Fruit fly (Drosophila melanogaster) whole organism, prepupa: ENCODE results near the gene spn-E.

Experiments
- CG15336 ChIP-seq: fragments of 200-800 bp; sonication (Bioruptor generic); IDR thresholded peaks from 2 replicates; pipeline ENCODE4 v1.3.6; 2022; ENCODE audit warnings: missing biosample characterization, missing genetic modification characterization
- CG3919 ChIP-seq: fragments of 200-800 bp; sonication (Bioruptor generic); optimal IDR thresholded peaks from 3 replicates; lab custom pipeline; 2016; ENCODE audit warnings: missing biosample characterization, missing genetic modification characterization
- CG6808 ChIP-seq: fragments of 200-800 bp; sonication (Bioruptor generic); optimal IDR thresholded peaks from 3 replicates; lab custom pipeline; 2017; ENCODE audit warnings: missing biosample characterization, missing genetic modification characterization, mild to moderate bottlenecking, moderate library complexity, missing genetic modification reagents
- Hr39 ChIP-seq: fragments of 200-800 bp; sonication (Bioruptor generic); optimal IDR thresholded peaks from 2 replicates; lab custom pipeline; 2016; ENCODE audit warnings: missing biosample characterization, missing genetic modification characterization
- Lpt ChIP-seq: fragments of 200-800 bp; sonication (Bioruptor generic); optimal IDR thresholded peaks from 3 replicates; lab custom pipeline; 2016; ENCODE audit warnings: missing biosample characterization, missing genetic modification characterization
- Met ChIP-seq: fragments of 200-800 bp; sonication (Bioruptor generic); optimal IDR thresholded peaks from 3 replicates; lab custom pipeline; 2016; ENCODE audit warnings: missing biosample characterization, missing genetic modification characterization
- Smox ChIP-seq: fragments of 200-800 bp; sonication (Bioruptor generic); optimal IDR thresholded peaks from 3 replicates; lab custom pipeline; 2016; ENCODE audit warnings: missing biosample characterization, missing genetic modification characterization
- cyc ChIP-seq: fragments of 200-800 bp; sonication (Bioruptor generic); optimal IDR thresholded peaks from 3 replicates; lab custom pipeline; 2016; ENCODE audit warnings: missing biosample characterization, missing genetic modification characterization
- dsx ChIP-seq: fragments of 200-800 bp; optimal IDR thresholded peaks from 3 replicates; lab custom pipeline; 2019; ENCODE audit warnings: missing biosample characterization, mild to moderate bottlenecking, missing genetic modification characterization, moderate library complexity; ENCODE audit not compliant: poor library complexity, severe bottlenecking
- fd59A ChIP-seq: fragments of 200-800 bp; sonication (Bioruptor generic); optimal IDR thresholded peaks from 2 replicates; lab custom pipeline; 2017; ENCODE audit warnings: missing biosample characterization, mild to moderate bottlenecking, missing genetic modification characterization, missing genetic modification reagents
- fd85E ChIP-seq: fragments of 200-800 bp; sonication (Bioruptor generic); optimal IDR thresholded peaks from 3 replicates; lab custom pipeline; 2016; ENCODE audit warnings: missing biosample characterization, missing genetic modification characterization

Gene spn-E

dm6 chr3R:15891188-15891820, 54.1 kb downstream of the spn-E start:
- TF ChIP-seq CG15336 (GFP tag; lab: Robert Waterston, UW), result no peak
- TF ChIP-seq cyc (GFP tag; lab: Kevin White, UChicago), result no peak
- no peak for TF ChIP-seq Smox (GFP tag; lab: Kevin White, UChicago)
- TF ChIP-seq fd85E, result no peak
- no peak for TF ChIP-seq Met (GFP tag; lab: Kevin White, UChicago)
- no peak for TF ChIP-seq Lpt (GFP tag; lab: Kevin White, UChicago)
- TF ChIP-seq CG3919 (GFP tag; lab: Kevin White, UChicago), result no peak
- no peak for TF ChIP-seq Hr39 (GFP tag; lab: Kevin White, UChicago)
- no peak for TF ChIP-seq dsx
- TF ChIP-seq fd59A (GFP tag; lab: Kevin White, UChicago), result no peak
- no peak for TF ChIP-seq CG6808
- TF ChIP-seq, all 60 proteins: peak for 0
